Worm (Caenorhabditis elegans): Measurements from ENCODE around the gene catp-3.

catp-3 gene

ce11 chrV:8075712-8076111 lies at the start of gene catp-3:
catp-3 (plus strand) TSS chrV:8076012.
- no peak for TF ChIP-seq tlf-1 (GFP tag; optimal IDR thresholded peaks at IDR 0.05)
- no peak for TF ChIP-seq repo-1 (tag; optimal IDR thresholded peaks at IDR 0.05)
- no peak for TF ChIP-seq sdz-38 (tag; optimal IDR thresholded peaks at IDR 0.05)
- TF ChIP-seq lin-40 (tag; optimal IDR thresholded peaks at IDR 0.05): no peak
- TF ChIP-seq F57C9.4 (tag; optimal IDR thresholded peaks at IDR 0.05): no peak
- TF ChIP-seq attf-3 (GFP tag; conservative IDR thresholded peaks at IDR 0.05): no peak
- no peak for TF ChIP-seq ztf-25 (GFP tag; IDR thresholded peaks at IDR 0.05)
- no peak for TF ChIP-seq F22D6.2 (tag; optimal IDR thresholded peaks at IDR 0.05)
- TF ChIP-seq K12H6.12 (tag; optimal IDR thresholded peaks at IDR 0.05): no peak
- TF ChIP-seq hsf-1 (GFP tag; IDR thresholded peaks at IDR 0.05): no peak
- no peak for TF ChIP-seq mcd-1 (GFP tag; IDR thresholded peaks at IDR 0.05)
- no peak for TF ChIP-seq cebp-2 (GFP tag; IDR thresholded peaks at IDR 0.05)
- no peak for TF ChIP-seq F10E7.11 (tag; optimal IDR thresholded peaks at IDR 0.05)
- TF ChIP-seq nfya-1 (tag; optimal IDR thresholded peaks at IDR 0.05; ENCODE audit: borderline replicate concordance, insufficient read depth): no peak
- TF ChIP-seq ceh-27 (GFP tag; optimal IDR thresholded peaks at IDR 0.05): no peak
- TF ChIP-seq F39B2.1 (GFP tag; IDR thresholded peaks at IDR 0.05): no peak
- no peak for TF ChIP-seq ztf-18 (tag; optimal IDR thresholded peaks at IDR 0.05)
- no peak for TF ChIP-seq nhr-90 (tag; optimal IDR thresholded peaks at IDR 0.05)
- no peak for TF ChIP-seq ceh-91 (GFP tag; IDR thresholded peaks at IDR 0.05)

- no peak for TF ChIP-seq egl-18 (GFP tag; IDR thresholded peaks at IDR 0.05)
- TF ChIP-seq lin-26 (GFP tag; IDR thresholded peaks at IDR 0.05): peak; percentile 11; the same call in 1 of the 2 replicates
- TF ChIP-seq somi-1 (GFP tag; optimal IDR thresholded peaks at IDR 0.05): peak; percentile 71
- TF ChIP-seq ztf-26 (tag; optimal IDR thresholded peaks at IDR 0.05): peak; percentile 9
- TF ChIP-seq lsl-1 (GFP tag; optimal IDR thresholded peaks at IDR 0.05): no peak
- TF ChIP-seq lin-40 (tag; optimal IDR thresholded peaks at IDR 0.05): peak; percentile 20
- no peak for TF ChIP-seq cebp-1 (GFP tag; IDR thresholded peaks at IDR 0.05)
- peak; percentile 55 for TF ChIP-seq cebp-1 (tag; optimal IDR thresholded peaks at IDR 0.05)
Observed at ce11 chrV:8026343-8026742, 49.5 kb upstream of the catp-3 start, which contains the start of gene F43H9.4. F43H9.4 (plus strand) TSS chrV:8026708.

ce11 chrV:8027429-8028142 lies 48.2 kb upstream of the catp-3 start:
- TF ChIP-seq efl-1 (GFP tag; optimal IDR thresholded peaks at IDR 0.05) (no peak), fkh-3 (tag; optimal IDR thresholded peaks at IDR 0.05) (no peak), snpc-1.3 (tag; optimal IDR thresholded peaks at IDR 0.05; ENCODE audit: insufficient read depth) (no peak), Y56A3A.18 (GFP tag; IDR thresholded peaks at IDR 0.05) (no peak), ccch-3 (GFP tag; optimal IDR thresholded peaks at IDR 0.05) (no peak), F52B5.7 (tag; optimal IDR thresholded peaks at IDR 0.05) (no peak), gei-17 (GFP tag; optimal IDR thresholded peaks at IDR 0.05) (no peak), repo-1 (tag; optimal IDR thresholded peaks at IDR 0.05) (no peak), ceh-100 (GFP tag; IDR thresholded peaks at IDR 0.05) (no peak), F37B4.10 (GFP tag; IDR thresholded peaks at IDR 0.05) (no peak), cebp-2 (GFP tag; IDR thresholded peaks at IDR 0.05) (no peak), ceh-27 (GFP tag; optimal IDR thresholded peaks at IDR 0.05) (no peak), let-607 (tag; optimal IDR thresholded peaks at IDR 0.05) (no peak), mcd-1 (GFP tag; IDR thresholded peaks at IDR 0.05) (no peak), pha-4 (tag; optimal IDR thresholded peaks at IDR 0.05) (no peak), attf-3 (GFP tag; conservative IDR thresholded peaks at IDR 0.05) (no peak)
